Worm (Caenorhabditis elegans) whole organism, L4/young adult: ENCODE data around the gene inpp-4B.

Source experiments
- W03F9.2 ChIP-seq: fragments of 150-350 bp; optimal IDR thresholded peaks from 2 replicates; lab custom pipeline; 2014; ENCODE audit warnings: missing biosample characterization, missing genetic modification characterization
- dao-5 ChIP-seq: sonication (generic microtip); optimal IDR thresholded peaks from 2 replicates; lab custom pipeline; 2016; ENCODE audit warnings: missing genotype, missing genetic modification characterization, moderate library complexity, missing compliant biosample characterization
- him-1 ChIP-seq: sonication (generic microtip); optimal IDR thresholded peaks from 2 replicates; lab custom pipeline; 2016; ENCODE audit warnings: missing genotype, missing genetic modification reagents, missing genetic modification characterization, missing compliant biosample characterization

DNA sequence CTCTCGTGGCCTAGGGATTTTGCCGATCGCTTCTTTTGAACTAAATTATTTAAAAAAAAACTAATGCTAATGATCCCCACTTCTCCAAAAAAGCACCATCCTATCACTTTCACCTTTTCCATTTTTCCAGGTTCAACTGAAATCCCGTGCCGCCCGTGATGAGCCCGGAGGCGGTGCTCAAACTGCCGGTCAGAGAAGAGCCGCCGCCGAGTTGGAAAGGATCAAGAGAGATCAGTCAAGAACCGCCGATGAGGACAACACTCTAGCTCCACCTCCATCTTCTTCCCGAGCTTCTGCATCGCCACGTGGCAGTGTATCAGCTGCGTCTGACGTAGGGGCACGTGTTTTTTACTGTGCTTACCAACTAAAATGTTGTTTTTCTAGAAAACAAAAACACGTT is 13.3 kb downstream of the inpp-4B start:
- TF ChIP-seq him-1 (tag; lab: Kevin White, UChicago), result no peak
- TF ChIP-seq dao-5, result no peak
- no peak for TF ChIP-seq W03F9.2
